Worm (Caenorhabditis elegans) whole organism, L1 larva: ENCODE results near the gene H03E18.1.

Experiments
- C04F5.9 ChIP-seq: sonication (generic microtip); optimal IDR thresholded peaks from 2 replicates; lab custom pipeline; 2016; ENCODE audit warnings: missing genetic modification characterization, missing compliant biosample characterization
- C16A3.4 ChIP-seq: fragments of 150-350 bp; optimal IDR thresholded peaks from 2 replicates; lab custom pipeline; 2014; ENCODE audit warnings: missing biosample characterization, missing genetic modification characterization
- C34B4.2 ChIP-seq: sonication (generic microtip); optimal IDR thresholded peaks from 2 replicates; lab custom pipeline; 2017; ENCODE audit warnings: mild to moderate bottlenecking, missing genetic modification characterization, missing compliant biosample characterization
- F16B12.6 ChIP-seq: fragments of 150-350 bp; optimal IDR thresholded peaks from 2 replicates; lab custom pipeline; 2014; ENCODE audit warnings: missing biosample characterization, missing genetic modification characterization
- aha-1 ChIP-seq: fragments of 150-350 bp; optimal IDR thresholded peaks from 2 replicates; lab custom pipeline; 2014; ENCODE audit warnings: missing biosample characterization, missing genetic modification characterization
- alr-1 ChIP-seq: fragments of 200-800 bp; sonication (Bioruptor generic); optimal IDR thresholded peaks from 2 replicates; lab custom pipeline; 2018; ENCODE audit warnings: borderline replicate concordance, mild to moderate bottlenecking, missing genetic modification characterization, missing compliant biosample characterization
- blmp-1 ChIP-seq: fragments of 150-350 bp; optimal IDR thresholded peaks from 2 replicates; lab custom pipeline; 2014; ENCODE audit warnings: missing biosample characterization, missing genetic modification characterization
- ceh-82 ChIP-seq, 3 experiments: fragments of 150-350 bp in 1 of 3; sonication (generic microtip) in 2 of 3; optimal IDR thresholded peaks; 2 replicates each; lab custom pipeline; 2014 to 2017; ENCODE audit warnings: missing biosample characterization in 3 of 3, missing genetic modification characterization in 3 of 3
- ceh-88 ChIP-seq: fragments of 200-800 bp; sonication (Bioruptor generic); IDR thresholded peaks from 2 replicates; pipeline ENCODE4 v1.3.6; 2022; ENCODE audit warnings: missing genetic modification characterization, missing compliant biosample characterization
- ceh-90 ChIP-seq: sonication (generic microtip); optimal IDR thresholded peaks from 2 replicates; lab custom pipeline; 2016; ENCODE audit warnings: missing genetic modification characterization, missing compliant biosample characterization
- ces-1 ChIP-seq: fragments of 150-350 bp; optimal IDR thresholded peaks from 2 replicates; lab custom pipeline; 2014; ENCODE audit warnings: missing biosample characterization, missing genetic modification reagents, missing genetic modification characterization
- efl-1 ChIP-seq, 4 experiments: fragments of 150-350 bp; optimal IDR thresholded peaks in 3 of 4; peaks in 1 of 4; 1 replicate in 1 of 4; 2 replicates in 3 of 4; lab custom pipeline; 2014; ENCODE audit warnings: missing biosample characterization in 2 of 4, missing genetic modification characterization in 2 of 4, missing genetic modification reagents in 2 of 4
- efl-3 ChIP-seq: fragments of 200-800 bp; sonication (Bioruptor generic); optimal IDR thresholded peaks from 2 replicates; lab custom pipeline; 2018; ENCODE audit warnings: mild to moderate bottlenecking, missing genetic modification characterization, missing compliant biosample characterization
- egl-27 ChIP-seq, 2 experiments: fragments of 150-350 bp in 1 of 2; sonication (generic microtip); optimal IDR thresholded peaks; 3 replicates each; lab custom pipeline; 2017 to 2018; ENCODE audit warnings: missing biosample characterization in 2 of 2, missing genetic modification characterization in 2 of 2, missing genetic modification reagents in 2 of 2
- elt-2 ChIP-seq: sonication (generic microtip); optimal IDR thresholded peaks from 2 replicates; lab custom pipeline; 2016; ENCODE audit warnings: missing genetic modification characterization, mild to moderate bottlenecking, inconsistent platforms, missing compliant biosample characterization, missing genetic modification reagents
- fkh-10 ChIP-seq: sonication (generic microtip); optimal IDR thresholded peaks from 2 replicates; lab custom pipeline; 2017; ENCODE audit warnings: missing biosample characterization, missing genetic modification reagents, missing genetic modification characterization
- fkh-8 ChIP-seq: sonication (generic microtip); optimal IDR thresholded peaks from 2 replicates; lab custom pipeline; 2016; ENCODE audit warnings: mild to moderate bottlenecking, missing genetic modification characterization, missing compliant biosample characterization
- grh-1 ChIP-seq: fragments of 200-800 bp; sonication (Bioruptor generic); IDR thresholded peaks from 2 replicates; pipeline ENCODE4 v1.3.6; 2022; ENCODE audit warnings: missing genetic modification reagents, missing genetic modification characterization, missing compliant biosample characterization
- isw-1 ChIP-seq: fragments of 200-800 bp; sonication (Bioruptor generic); IDR thresholded peaks from 2 replicates; pipeline ENCODE4 v1.3.6; 2022; ENCODE audit warnings: missing genetic modification characterization, missing compliant biosample characterization
- lin-14 ChIP-seq: fragments of 200-800 bp; sonication (Bioruptor generic); optimal IDR thresholded peaks from 2 replicates; lab custom pipeline; 2018; ENCODE audit warnings: mild to moderate bottlenecking, missing genetic modification characterization, moderate library complexity, missing compliant biosample characterization
- lir-3 ChIP-seq: sonication (generic microtip); optimal IDR thresholded peaks from 2 replicates; lab custom pipeline; 2016; ENCODE audit warnings: mild to moderate bottlenecking, missing genetic modification characterization, moderate library complexity, missing compliant biosample characterization; ENCODE audit not compliant: poor library complexity
- lsy-2 ChIP-seq, 2 experiments: fragments of 150-350 bp; optimal IDR thresholded peaks; 2 replicates each; lab custom pipeline; 2014; ENCODE audit warnings: missing biosample characterization in 2 of 2, missing genetic modification characterization in 2 of 2
- mdl-1 ChIP-seq, 2 experiments: fragments of 150-350 bp; optimal IDR thresholded peaks; 2 replicates each; lab custom pipeline; 2014 to 2017; ENCODE audit warnings: missing biosample characterization in 2 of 2, missing genetic modification characterization in 2 of 2, inconsistent platforms in 1 of 2
- nhr-11 ChIP-seq: fragments of 150-350 bp; optimal IDR thresholded peaks from 2 replicates; lab custom pipeline; 2014; ENCODE audit warnings: missing biosample characterization, missing genetic modification characterization
- nhr-12 ChIP-seq: sonication (generic microtip); optimal IDR thresholded peaks from 2 replicates; lab custom pipeline; 2017; ENCODE audit warnings: missing biosample characterization, missing genetic modification characterization
- nhr-237 ChIP-seq: fragments of 150-350 bp; optimal IDR thresholded peaks from 2 replicates; lab custom pipeline; 2014; ENCODE audit warnings: missing biosample characterization, missing genetic modification characterization
- nhr-76 ChIP-seq: sonication (generic microtip); optimal IDR thresholded peaks from 2 replicates; lab custom pipeline; 2017; ENCODE audit warnings: missing biosample characterization, missing genetic modification characterization
- nhr-77 ChIP-seq: fragments of 150-350 bp; optimal IDR thresholded peaks from 2 replicates; lab custom pipeline; 2014; ENCODE audit warnings: missing biosample characterization, missing genetic modification characterization
- nhr-84 ChIP-seq: sonication (generic microtip); optimal IDR thresholded peaks from 2 replicates; lab custom pipeline; 2017; ENCODE audit warnings: missing biosample characterization, missing genetic modification characterization
- nhr-85 ChIP-seq: sonication (generic microtip); peaks from one replicate; lab custom pipeline; 2016; ENCODE audit warnings: missing genetic modification characterization, inconsistent platforms, missing compliant biosample characterization
- nhr-90 ChIP-seq: sonication (generic microtip); optimal IDR thresholded peaks from 2 replicates; lab custom pipeline; 2016; ENCODE audit warnings: mild to moderate bottlenecking, missing genetic modification characterization, missing compliant biosample characterization; ENCODE audit not compliant: poor library complexity
- pax-3 ChIP-seq: fragments of 200-800 bp; sonication (Bioruptor generic); optimal IDR thresholded peaks from 2 replicates; lab custom pipeline; 2018; ENCODE audit warnings: mild to moderate bottlenecking, missing genetic modification characterization, moderate library complexity, missing compliant biosample characterization
- pqm-1 ChIP-seq: sonication (generic microtip); optimal IDR thresholded peaks from 3 replicates; lab custom pipeline; 2017; ENCODE audit warnings: missing biosample characterization, missing genetic modification characterization
- snu-23 ChIP-seq: sonication (generic microtip); optimal IDR thresholded peaks from 2 replicates; lab custom pipeline; 2016; ENCODE audit warnings: missing genetic modification characterization, missing compliant biosample characterization
- sup-37 ChIP-seq: fragments of 200-800 bp; sonication (Bioruptor generic); optimal IDR thresholded peaks from 2 replicates; lab custom pipeline; 2018; ENCODE audit warnings: mild to moderate bottlenecking, missing genetic modification characterization, missing compliant biosample characterization
- swsn-7 ChIP-seq: sonication (generic microtip); optimal IDR thresholded peaks from 2 replicates; lab custom pipeline; 2016; ENCODE audit warnings: missing genetic modification characterization, missing compliant biosample characterization
- tlp-1 ChIP-seq: fragments of 150-350 bp; optimal IDR thresholded peaks from 2 replicates; lab custom pipeline; 2014; ENCODE audit warnings: missing biosample characterization, missing genetic modification characterization
- unc-130 ChIP-seq: fragments of 150-350 bp; optimal IDR thresholded peaks from 2 replicates; lab custom pipeline; 2017; ENCODE audit warnings: missing biosample characterization, missing genetic modification characterization, inconsistent platforms
- unc-30 ChIP-seq: sonication (generic microtip); optimal IDR thresholded peaks from 2 replicates; lab custom pipeline; 2017; ENCODE audit warnings: missing biosample characterization, missing genetic modification characterization
- unc-86 ChIP-seq: sonication (generic microtip); optimal IDR thresholded peaks from 2 replicates; lab custom pipeline; 2016; ENCODE audit warnings: missing genetic modification characterization, missing compliant biosample characterization
- zag-1 ChIP-seq: fragments of 150-350 bp; optimal IDR thresholded peaks from 2 replicates; lab custom pipeline; 2014; ENCODE audit warnings: missing biosample characterization, missing genetic modification characterization
- ztf-11 ChIP-seq, 2 experiments: sonication (generic microtip); optimal IDR thresholded peaks; 2 replicates each; lab custom pipeline; 2016 to 2017; ENCODE audit warnings: missing genetic modification characterization in 2 of 2, missing biosample characterization in 1 of 2, missing compliant biosample characterization in 1 of 2
- ztf-4 ChIP-seq: fragments of 150-350 bp; optimal IDR thresholded peaks from 2 replicates; lab custom pipeline; 2014; ENCODE audit warnings: missing biosample characterization, missing genetic modification characterization

H03E18.1 gene

ce11 chrX:8545971-8546442 is 38.3 kb downstream of the H03E18.1 start, which contains the start of gene sdha-1 (continued):
- TF ChIP-seq nhr-85 (tag; lab: Kevin White, UChicago) (peak; percentile 93), ztf-4 (tag; lab: Kevin White, UChicago) (peak; percentile 83), ztf-11 (tag; optimal IDR thresholded peaks at IDR 0.05; lab: Kevin White, UChicago) (peak in 1 of 2 experiments; percentile 62), nhr-76 (tag; lab: Kevin White, UChicago) (no peak), swsn-7 (tag; lab: Kevin White, UChicago) (peak; percentile 93), sup-37 (GFP tag; lab: Kevin White, UChicago) (no peak), pqm-1 (no peak), lin-14 (GFP tag; lab: Kevin White, UChicago) (peak; percentile 97), pax-3 (peak; percentile 61), aha-1 (tag; lab: Kevin White, UChicago) (peak; percentile 88), ceh-82 (tag; optimal IDR thresholded peaks at IDR 0.05; lab: Kevin White, UChicago) (peak; percentile 81 to 87 (median 86)), C34B4.2 (no peak), blmp-1 (tag; lab: Kevin White, UChicago) (peak; percentile 89), unc-86 (tag; lab: Kevin White, UChicago) (peak; percentile 82), nhr-90 (peak; percentile 90), isw-1 (GFP tag; lab: Robert Waterston, UW) (peak; percentile 57), nhr-12 (tag; lab: Kevin White, UChicago) (no peak), alr-1 (tag; lab: Kevin White, UChicago) (no peak), C04F5.9 (tag; lab: Kevin White, UChicago) (peak; percentile 8), unc-130 (tag; lab: Kevin White, UChicago) (peak; percentile 83), nhr-77 (tag; lab: Kevin White, UChicago) (peak; percentile 64), grh-1 (GFP tag; lab: Robert Waterston, UW) (peak; percentile 63), ceh-90 (no peak), fkh-8 (tag; lab: Kevin White, UChicago) (peak; percentile 87), fkh-10 (peak; percentile 59), zag-1 (tag; lab: Kevin White, UChicago) (no peak), mdl-1 (tag; optimal IDR thresholded peaks at IDR 0.05; lab: Kevin White, UChicago) (peak in 1 of 2 experiments; percentile 94), tlp-1 (tag; lab: Kevin White, UChicago) (no peak), nhr-84 (tag; lab: Kevin White, UChicago) (no peak), unc-30 (tag; lab: Kevin White, UChicago) (no peak), C16A3.4 (peak; percentile 93), ces-1 (no peak), lsy-2 (tag; optimal IDR thresholded peaks at IDR 0.05; lab: Kevin White, UChicago) (peak; percentile 86 to 88), lir-3 (tag; lab: Kevin White, UChicago) (peak; percentile 62), ceh-88 (GFP tag; lab: Robert Waterston, UW) (peak; percentile 66; the same call in 1 of the 2 replicates), nhr-11 (tag; lab: Kevin White, UChicago) (no peak), F16B12.6 (peak; percentile 41), egl-27 (tag; optimal IDR thresholded peaks at IDR 0.05; lab: Kevin White, UChicago) (no peak), snu-23 (GFP tag; lab: Kevin White, UChicago) (peak; percentile 96), efl-3 (GFP tag; lab: Kevin White, UChicago) (no peak), nhr-237 (tag; lab: Kevin White, UChicago) (peak; percentile 41)

DNA sequence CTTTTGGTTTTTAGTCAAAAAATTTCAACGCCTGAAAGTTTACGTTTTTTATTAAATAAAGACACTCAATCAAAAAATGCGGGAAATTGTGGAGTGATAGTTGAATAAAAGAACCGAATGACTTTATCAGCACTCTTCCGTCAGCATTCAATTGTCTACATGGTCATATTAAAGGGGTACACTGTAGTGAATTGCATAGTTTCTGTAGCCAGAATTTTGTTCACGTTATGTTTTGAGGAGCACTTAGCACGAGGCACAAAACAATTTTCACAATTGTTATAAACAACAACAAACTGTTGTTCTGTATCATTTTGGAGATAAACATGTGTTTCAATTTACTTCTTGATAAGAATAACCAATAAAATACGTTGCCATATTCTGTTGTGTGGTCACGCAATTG is 41.4 kb downstream of the H03E18.1 start, which contains the start of gene D2021.4:
Gene D2021.4 (minus strand): TSS at position 48 of the 400 bp plus-strand sequence.
- no peak for TF ChIP-seq fkh-8 (tag; lab: Kevin White, UChicago)
- TF ChIP-seq elt-2 (tag; lab: Kevin White, UChicago): peak; percentile 48
- TF ChIP-seq efl-1 (optimal IDR thresholded peaks at IDR 0.05; lab: Kevin White, UChicago): no peak
- peak in 1 of 2 experiments; percentile 62 for TF ChIP-seq efl-1 (GFP tag; optimal IDR thresholded peaks at IDR 0.05 in 1 of 2; lab: Kevin White, UChicago)
